Comparison of ENCODE assay signal across 4 fruit fly cellular contexts in genomic region chr3R:9343022-9343587, dm6.
TF ChIP-seq lines count a peak whose summit lies in the region.

No protein-coding gene starts in this region.

- no peak for TF ChIP-seq CTCF in whole organism, embryonic (GFP tag; optimal IDR thresholded peaks at IDR 0.05; lab: Kevin White, UChicago)

TF ChIP-seq in whole organism, adult, 20 proteins besides CTCF, POLR2A, EP300 and RAD21:
- TF ChIP-seq tj (GFP tag; optimal IDR thresholded peaks at IDR 0.05; lab: Kevin White, UChicago) (peak; percentile 40), CG12768 (GFP tag; optimal IDR thresholded peaks at IDR 0.05; lab: Kevin White, UChicago) (no peak), pad (GFP tag; optimal IDR thresholded peaks at IDR 0.05; lab: Kevin White, UChicago) (peak; percentile 34), cnc (optimal IDR thresholded peaks at IDR 0.05; lab: Kevin White, UChicago) (peak; percentile 35 to 65), CG7101 (tag; optimal IDR thresholded peaks at IDR 0.05; lab: Kevin White, UChicago) (no peak), Clk (GFP tag; optimal IDR thresholded peaks at IDR 0.05; lab: Kevin White, UChicago) (no peak), Crg-1 (GFP tag; optimal IDR thresholded peaks at IDR 0.05; lab: Kevin White, UChicago) (no peak), CG11617 (GFP tag; optimal IDR thresholded peaks at IDR 0.05; lab: Kevin White, UChicago) (no peak), CG14711 (tag; optimal IDR thresholded peaks at IDR 0.05; lab: Kevin White, UChicago) (peak; percentile 72)
TF ChIP-seq in whole organism, adult: peak in this region for 4.

TF ChIP-seq in whole organism, embryonic, 481 proteins besides CTCF, POLR2A, EP300 and RAD21 (continues in another document):
- no peak for TF ChIP-seq CG8290 (GFP tag; optimal IDR thresholded peaks at IDR 0.05; lab: Kevin White, UChicago)
- TF ChIP-seq CG8290 (tag; optimal IDR thresholded peaks at IDR 0.05; lab: Kevin White, UChicago), result peak in 1 of 2 experiments; percentile 28
- TF ChIP-seq pan (optimal IDR thresholded peaks at IDR 0.05; lab: Kevin White, UChicago), result no peak
- TF ChIP-seq pan (GFP tag; optimal IDR thresholded peaks at IDR 0.05 in 1 of 2, IDR thresholded peaks at IDR 0.05 in 1 of 2), result peak in 1 of 2 experiments; percentile 5
- TF ChIP-seq chinmo (GFP tag; IDR thresholded peaks at IDR 0.05; lab: Robert Waterston, UW; ENCODE audit: partially characterized antibody), result 0 out of 4 replicates have a peak, but pooled peaks have one; percentile 51
- peak; percentile 6 for TF ChIP-seq eyg (GFP tag; optimal IDR thresholded peaks at IDR 0.05; lab: Kevin White, UChicago)
- TF ChIP-seq Med (GFP tag; lab: Kevin White, UChicago), result peak; percentile 82
- no peak for TF ChIP-seq CG10565 (GFP tag; optimal IDR thresholded peaks at IDR 0.05; lab: Kevin White, UChicago)
- no peak for TF ChIP-seq row (GFP tag; IDR thresholded peaks at IDR 0.05; lab: Robert Waterston, UW)
- no peak for TF ChIP-seq ase (GFP tag; IDR thresholded peaks at IDR 0.05; lab: Robert Waterston, UW)
- no peak for TF ChIP-seq jing (GFP tag; optimal IDR thresholded peaks at IDR 0.05; lab: Kevin White, UChicago)
- TF ChIP-seq CG15479 (GFP tag; optimal IDR thresholded peaks at IDR 0.05; lab: Kevin White, UChicago), result peak; percentile 39
- TF ChIP-seq BtbVII (GFP tag; optimal IDR thresholded peaks at IDR 0.05; lab: Kevin White, UChicago), result peak; percentile 9
- no peak for TF ChIP-seq CG8281 (tag; optimal IDR thresholded peaks at IDR 0.05; lab: Kevin White, UChicago)
- TF ChIP-seq GATAe (GFP tag; conservative IDR thresholded peaks at IDR 0.05; lab: Robert Waterston, UW), result 0 out of 2 replicates have a peak, but pooled peaks have one; percentile 50
- no peak for TF ChIP-seq CG6791 (GFP tag; IDR thresholded peaks at IDR 0.05; lab: Robert Waterston, UW; ENCODE audit: partially characterized antibody)
- no peak for TF ChIP-seq CG1233 (GFP tag; optimal IDR thresholded peaks at IDR 0.05; lab: Kevin White, UChicago)
- no peak for TF ChIP-seq CG2889 (GFP tag; IDR thresholded peaks at IDR 0.05; lab: Robert Waterston, UW)
- TF ChIP-seq gcm (GFP tag; optimal IDR thresholded peaks at IDR 0.05; lab: Kevin White, UChicago), result peak; percentile 69
- no peak for TF ChIP-seq Oli (tag; optimal IDR thresholded peaks at IDR 0.05; lab: Kevin White, UChicago)
- TF ChIP-seq CG12071 (GFP tag; optimal IDR thresholded peaks at IDR 0.05; lab: Kevin White, UChicago), result no peak
- TF ChIP-seq CG10431 (GFP tag; optimal IDR thresholded peaks at IDR 0.05; lab: Kevin White, UChicago), result peak; percentile 16
- TF ChIP-seq unc-4 (GFP tag; IDR thresholded peaks at IDR 0.05; lab: Robert Waterston, UW; ENCODE audit: partially characterized antibody), result no peak
- no peak for TF ChIP-seq Sox102F (GFP tag; optimal IDR thresholded peaks at IDR 0.05; lab: Kevin White, UChicago)
- no peak for TF ChIP-seq Dref (GFP tag; IDR thresholded peaks at IDR 0.05; lab: Robert Waterston, UW)
- no peak for TF ChIP-seq CG15073 (GFP tag; optimal IDR thresholded peaks at IDR 0.05; lab: Kevin White, UChicago)
- TF ChIP-seq Scr (GFP tag; IDR thresholded peaks at IDR 0.05; lab: Robert Waterston, UW; ENCODE audit: partially characterized antibody), result no peak

TF ChIP-seq in whole organism, prepupa, 60 proteins besides CTCF, POLR2A, EP300 and RAD21:
- TF ChIP-seq Eip78C (GFP tag; lab: Kevin White, UChicago) (peak; percentile 58), ss (GFP tag; optimal IDR thresholded peaks at IDR 0.05; lab: Kevin White, UChicago) (peak in 1 of 2 experiments; percentile 22), CG4318 (GFP tag; optimal IDR thresholded peaks at IDR 0.05; lab: Kevin White, UChicago) (no peak), CG1621 (tag; optimal IDR thresholded peaks at IDR 0.05; lab: Kevin White, UChicago) (no peak)

TF ChIP-seq in whole organism, wandering third instar larva, 38 proteins besides CTCF, POLR2A, EP300 and RAD21:
- TF ChIP-seq Jra (GFP tag; optimal IDR thresholded peaks at IDR 0.05; lab: Kevin White, UChicago), result peak; percentile 17
- peak; percentile 17 for TF ChIP-seq Hr83 (GFP tag; optimal IDR thresholded peaks at IDR 0.05; lab: Kevin White, UChicago; ENCODE audit: poor library complexity, severe bottlenecking)
- no peak for TF ChIP-seq foxo (GFP tag; optimal IDR thresholded peaks at IDR 0.05; lab: Kevin White, UChicago)
- TF ChIP-seq Dif (GFP tag; optimal IDR thresholded peaks at IDR 0.05; lab: Kevin White, UChicago; ENCODE audit: partially characterized antibody), result no peak
- TF ChIP-seq Myc (optimal IDR thresholded peaks at IDR 0.05; lab: Kevin White, UChicago), result no peak
- no peak for TF ChIP-seq fru (GFP tag; optimal IDR thresholded peaks at IDR 0.05; lab: Kevin White, UChicago)
- TF ChIP-seq Mio (GFP tag; optimal IDR thresholded peaks at IDR 0.05; lab: Kevin White, UChicago), result no peak
